Worm (Caenorhabditis elegans): ENCODE data around the gene gst-2.

DNA sequence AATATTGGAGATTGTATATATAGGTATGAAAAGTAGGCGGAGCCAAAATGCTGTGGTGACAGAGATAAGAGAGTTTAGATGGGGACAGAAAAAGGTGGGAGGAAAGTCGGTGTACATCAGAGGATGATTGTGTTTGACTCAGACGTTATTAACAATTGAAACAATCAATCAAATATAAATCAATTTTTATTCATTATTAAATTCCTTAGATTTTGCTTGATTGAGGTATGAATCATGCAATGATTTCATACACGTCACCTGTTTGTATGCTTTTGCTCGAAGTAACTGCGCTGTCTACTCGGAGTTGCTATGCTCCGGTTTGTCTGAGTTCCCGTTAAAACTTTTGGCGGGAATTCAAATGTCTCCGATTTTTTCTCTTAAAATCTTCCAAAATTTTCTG is 26.7 kb downstream of the gst-2 start, which contains the start of gene C04G2.10:
- TF ChIP-seq ama-1 (optimal IDR thresholded peaks at IDR 0.05) (no peak), tra-4 (tag; optimal IDR thresholded peaks at IDR 0.05) (no peak), F13C5.2 (tag; optimal IDR thresholded peaks at IDR 0.05) (no peak), ceh-13 (GFP tag; optimal IDR thresholded peaks at IDR 0.05) (no peak), ceh-36 (tag; optimal IDR thresholded peaks at IDR 0.05) (no peak), hnd-1 (tag; optimal IDR thresholded peaks at IDR 0.05) (no peak), hmbx-1 (tag; optimal IDR thresholded peaks at IDR 0.05) (no peak), flt-1 (GFP tag; IDR thresholded peaks at IDR 0.05) (no peak), B0310.2 (tag; optimal IDR thresholded peaks at IDR 0.05) (no peak), hmg-4 (GFP tag; optimal IDR thresholded peaks at IDR 0.05) (no peak), scrt-1 (GFP tag; IDR thresholded peaks at IDR 0.05) (no peak), aly-1 (tag; optimal IDR thresholded peaks at IDR 0.05) (no peak)

Data from whole organism, early embryonic.